Worm (Caenorhabditis elegans) whole organism, young adult: Measurements from ENCODE around the gene F32D8.7.
A peak's percentile ranks its signal among the peaks of the same experiment; 100 is the strongest.

Source experiments
- B0019.2 ChIP-seq: fragments of 200-800 bp; sonication (Bioruptor generic); conservative IDR thresholded peaks from 2 replicates; pipeline ENCODE4 v1.3.6; 2022; ENCODE audit warnings: missing genetic modification reagents, missing genetic modification characterization, missing compliant biosample characterization
- B0336.3 ChIP-seq: fragments of 200-800 bp; sonication (Bioruptor generic); IDR thresholded peaks from 2 replicates; pipeline ENCODE4 v1.3.6; 2022; ENCODE audit warnings: missing genetic modification characterization, missing compliant biosample characterization
- F10E7.11 ChIP-seq: sonication (generic microtip); optimal IDR thresholded peaks from 2 replicates; lab custom pipeline; 2017; ENCODE audit warnings: mild to moderate bottlenecking, missing genetic modification characterization, moderate library complexity, missing compliant biosample characterization
- F22D6.2 ChIP-seq: sonication (generic microtip); optimal IDR thresholded peaks from 2 replicates; lab custom pipeline; 2016; ENCODE audit warnings: mild to moderate bottlenecking, missing genetic modification characterization, missing compliant biosample characterization
- F23B12.7 ChIP-seq: sonication (generic microtip); optimal IDR thresholded peaks from 2 replicates; lab custom pipeline; 2017; ENCODE audit warnings: missing genetic modification characterization, mild to moderate bottlenecking, missing compliant biosample characterization, antibody characterized with exemption, moderate library complexity; ENCODE audit not compliant: insufficient read depth
- F49E8.2 ChIP-seq: sonication (generic microtip); optimal IDR thresholded peaks from 3 replicates; lab custom pipeline; 2017; ENCODE audit warnings: missing genetic modification characterization, mild to moderate bottlenecking, missing compliant biosample characterization, antibody characterized with exemption, moderate library complexity; ENCODE audit not compliant: insufficient read depth
- F57A8.1 ChIP-seq: fragments of 200-800 bp; sonication (Bioruptor generic); optimal IDR thresholded peaks from 2 replicates; lab custom pipeline; 2018; ENCODE audit warnings: mild to moderate bottlenecking, missing genetic modification characterization, moderate library complexity, missing compliant biosample characterization
- K11D2.4 ChIP-seq: fragments of 200-800 bp; sonication (Bioruptor generic); IDR thresholded peaks from 2 replicates; pipeline ENCODE4 v1.3.6; 2022; ENCODE audit warnings: missing genetic modification reagents, missing genetic modification characterization, missing compliant biosample characterization
- T07F8.4 ChIP-seq: sonication (generic microtip); optimal IDR thresholded peaks from 2 replicates; lab custom pipeline; 2016; ENCODE audit warnings: mild to moderate bottlenecking, missing genetic modification characterization, moderate library complexity, missing compliant biosample characterization
- Y56A3A.18 ChIP-seq: fragments of 200-800 bp; sonication (Bioruptor generic); IDR thresholded peaks from 2 replicates; pipeline ENCODE4 v1.3.6; 2022; ENCODE audit warnings: missing genetic modification reagents, missing genetic modification characterization, missing compliant biosample characterization
- Y67H2A.10 ChIP-seq: fragments of 200-800 bp; sonication (Bioruptor generic); conservative IDR thresholded peaks from 2 replicates; pipeline ENCODE4 v1.3.6; 2022; ENCODE audit warnings: missing genetic modification reagents, missing genetic modification characterization, missing compliant biosample characterization
- ZK185.1 ChIP-seq: sonication (generic microtip); optimal IDR thresholded peaks from 2 replicates; lab custom pipeline; 2016; ENCODE audit warnings: mild to moderate bottlenecking, missing genetic modification characterization, missing compliant biosample characterization; ENCODE audit not compliant: poor library complexity, severe bottlenecking
- akir-1 ChIP-seq: fragments of 200-800 bp; sonication (Bioruptor generic); optimal IDR thresholded peaks from 2 replicates; lab custom pipeline; 2018; ENCODE audit warnings: mild to moderate bottlenecking, missing genetic modification characterization, moderate library complexity, missing compliant biosample characterization
- ama-1 ChIP-seq, 3 experiments: fragments of 150-350 bp in 1 of 3; sonication (generic microtip) in 2 of 3; optimal IDR thresholded peaks; 2 replicates each; lab custom pipeline; 2014 to 2018; ENCODE audit warnings: missing biosample characterization in 2 of 3, missing genetic modification characterization in 2 of 3, missing genetic modification reagents in 2 of 3
- atf-7 ChIP-seq: sonication (generic microtip); optimal IDR thresholded peaks from 2 replicates; lab custom pipeline; 2017; ENCODE audit warnings: mild to moderate bottlenecking, missing genetic modification characterization, missing compliant biosample characterization
- attf-5 ChIP-seq: fragments of 200-800 bp; sonication (Bioruptor generic); optimal IDR thresholded peaks from 2 replicates; lab custom pipeline; 2018; ENCODE audit warnings: mild to moderate bottlenecking, missing genetic modification characterization, missing compliant biosample characterization
- attf-6 ChIP-seq: fragments of 200-800 bp; sonication (Bioruptor generic); IDR thresholded peaks from 2 replicates; pipeline ENCODE4 v1.3.6; 2022; ENCODE audit warnings: missing genetic modification reagents, missing genetic modification characterization, missing compliant biosample characterization
- ccch-3 ChIP-seq: fragments of 200-800 bp; sonication (Bioruptor generic); optimal IDR thresholded peaks from 2 replicates; lab custom pipeline; 2018; ENCODE audit warnings: mild to moderate bottlenecking, missing genetic modification characterization, missing compliant biosample characterization
- die-1 ChIP-seq: sonication (generic microtip); optimal IDR thresholded peaks from 2 replicates; lab custom pipeline; 2016; ENCODE audit warnings: missing genotype, mild to moderate bottlenecking, missing genetic modification characterization, missing compliant biosample characterization
- ets-4 ChIP-seq: fragments of 200-800 bp; sonication (Bioruptor generic); optimal IDR thresholded peaks from 2 replicates; lab custom pipeline; 2018; ENCODE audit warnings: mild to moderate bottlenecking, missing genetic modification characterization, missing compliant biosample characterization
- gei-17 ChIP-seq: fragments of 200-800 bp; sonication (Bioruptor generic); optimal IDR thresholded peaks from 2 replicates; lab custom pipeline; 2018; ENCODE audit warnings: mild to moderate bottlenecking, missing genetic modification characterization, missing compliant biosample characterization
- him-1 ChIP-seq: sonication (generic microtip); optimal IDR thresholded peaks from 2 replicates; lab custom pipeline; 2016; ENCODE audit warnings: missing genotype, missing genetic modification reagents, missing genetic modification characterization, missing compliant biosample characterization
- hmg-20 ChIP-seq: fragments of 200-800 bp; sonication (Bioruptor generic); IDR thresholded peaks from 2 replicates; pipeline ENCODE4 v1.3.6; 2022; ENCODE audit warnings: missing genetic modification reagents, missing genetic modification characterization, missing compliant biosample characterization
- lag-1 ChIP-seq: fragments of 200-800 bp; sonication (Bioruptor generic); IDR thresholded peaks from 2 replicates; pipeline ENCODE4 v1.3.6; 2022; ENCODE audit warnings: missing genetic modification reagents, missing genetic modification characterization, missing compliant biosample characterization
- lin-26 ChIP-seq: fragments of 200-800 bp; sonication (Bioruptor generic); IDR thresholded peaks from 2 replicates; pipeline ENCODE4 v1.3.6; 2022; ENCODE audit warnings: missing genetic modification reagents, missing genetic modification characterization, missing compliant biosample characterization
- lin-40 ChIP-seq: sonication (generic microtip); optimal IDR thresholded peaks from 2 replicates; lab custom pipeline; 2016; ENCODE audit warnings: missing genetic modification characterization, mild to moderate bottlenecking, missing compliant biosample characterization, missing genotype, missing genetic modification reagents
- lir-1 ChIP-seq: fragments of 200-800 bp; sonication (Bioruptor generic); conservative IDR thresholded peaks from 2 replicates; pipeline ENCODE4 v1.3.6; 2022; ENCODE audit warnings: missing genetic modification reagents, missing genetic modification characterization, missing compliant biosample characterization
- lsy-27 ChIP-seq: sonication (generic microtip); optimal IDR thresholded peaks from 2 replicates; lab custom pipeline; 2017; ENCODE audit warnings: missing genetic modification characterization, mild to moderate bottlenecking, missing compliant biosample characterization, antibody characterized with exemption, missing genotype, borderline replicate concordance; ENCODE audit not compliant: insufficient read depth
- mes-4 ChIP-seq: sonication (generic microtip); optimal IDR thresholded peaks from 2 replicates; lab custom pipeline; 2016; ENCODE audit warnings: missing genotype, missing genetic modification characterization, missing compliant biosample characterization
- nfya-2 ChIP-seq: fragments of 200-800 bp; sonication (Bioruptor generic); IDR thresholded peaks from 2 replicates; pipeline ENCODE4 v1.3.6; 2022; ENCODE audit warnings: missing genetic modification reagents, missing genetic modification characterization, missing compliant biosample characterization
- nfyb-1 ChIP-seq: fragments of 200-800 bp; sonication (Bioruptor generic); IDR thresholded peaks from 2 replicates; pipeline ENCODE4 v1.3.6; 2022; ENCODE audit warnings: missing genetic modification reagents, missing genetic modification characterization, missing compliant biosample characterization
- nhr-179 ChIP-seq: sonication (generic microtip); optimal IDR thresholded peaks from 2 replicates; lab custom pipeline; 2016; ENCODE audit warnings: mild to moderate bottlenecking, missing genetic modification characterization, missing compliant biosample characterization
- nhr-80 ChIP-seq: sonication (generic microtip); optimal IDR thresholded peaks from 2 replicates; lab custom pipeline; 2016; ENCODE audit warnings: missing genetic modification characterization, missing compliant biosample characterization
- nhr-90 ChIP-seq: sonication (generic microtip); optimal IDR thresholded peaks from 2 replicates; lab custom pipeline; 2016; ENCODE audit warnings: missing genotype, mild to moderate bottlenecking, missing genetic modification characterization, missing compliant biosample characterization
- pbrm-1 ChIP-seq: fragments of 200-800 bp; sonication (Bioruptor generic); IDR thresholded peaks from 2 replicates; pipeline ENCODE4 v1.3.6; 2022; ENCODE audit warnings: missing genetic modification reagents, missing genetic modification characterization, missing compliant biosample characterization
- pha-4 ChIP-seq: fragments of 150-350 bp; sonication (generic microtip); optimal IDR thresholded peaks from 2 replicates; lab custom pipeline; 2014; ENCODE audit warnings: missing biosample characterization, missing genetic modification reagents, missing genetic modification characterization
- repo-1 ChIP-seq: sonication (generic microtip); optimal IDR thresholded peaks from 2 replicates; lab custom pipeline; 2017; ENCODE audit warnings: mild to moderate bottlenecking, missing genetic modification characterization, missing compliant biosample characterization
- snpc-1.3 ChIP-seq: sonication (generic microtip); optimal IDR thresholded peaks from 2 replicates; lab custom pipeline; 2017; ENCODE audit warnings: missing genetic modification characterization, mild to moderate bottlenecking, missing compliant biosample characterization, antibody characterized with exemption, moderate library complexity, missing genotype, missing genetic modification reagents; ENCODE audit not compliant: insufficient read depth
- snpc-4 ChIP-seq, 5 experiments: fragments of 150-350 bp in 1 of 5; sonication (generic microtip) in 4 of 5; optimal IDR thresholded peaks; 2 replicates each; lab custom pipeline; 2014 to 2018; ENCODE audit warnings: missing genetic modification characterization in 5 of 5, missing biosample characterization in 3 of 5, antibody characterized with exemption in 2 of 5, mild to moderate bottlenecking in 2 of 5, missing compliant biosample characterization in 2 of 5, missing genotype in 2 of 5, moderate library complexity in 2 of 5, missing genetic modification reagents in 1 of 5
- tlf-1 ChIP-seq: fragments of 200-800 bp; sonication (Bioruptor generic); optimal IDR thresholded peaks from 2 replicates; lab custom pipeline; 2018; ENCODE audit warnings: mild to moderate bottlenecking, missing genetic modification characterization, missing compliant biosample characterization
- unc-130 ChIP-seq: sonication (generic microtip); optimal IDR thresholded peaks from 2 replicates; lab custom pipeline; 2016; ENCODE audit warnings: missing genetic modification reagents, missing genetic modification characterization, missing compliant biosample characterization
- zfh-2 ChIP-seq: fragments of 200-800 bp; sonication (Bioruptor generic); conservative IDR thresholded peaks from 2 replicates; pipeline ENCODE4 v1.3.6; 2022; ENCODE audit warnings: missing genetic modification reagents, missing genetic modification characterization, missing compliant biosample characterization
- ztf-18 ChIP-seq: sonication (generic microtip); optimal IDR thresholded peaks from 2 replicates; lab custom pipeline; 2016; ENCODE audit warnings: missing genotype, mild to moderate bottlenecking, missing genetic modification characterization, missing compliant biosample characterization
- ztf-22 ChIP-seq: fragments of 200-800 bp; sonication (Bioruptor generic); optimal IDR thresholded peaks from 2 replicates; lab custom pipeline; 2018; ENCODE audit warnings: mild to moderate bottlenecking, missing genetic modification characterization, moderate library complexity, missing compliant biosample characterization
- ztf-26 ChIP-seq: sonication (generic microtip); optimal IDR thresholded peaks from 2 replicates; lab custom pipeline; 2017; ENCODE audit warnings: missing genetic modification characterization, missing compliant biosample characterization
- ztf-28 ChIP-seq: fragments of 200-800 bp; sonication (Bioruptor generic); IDR thresholded peaks from 2 replicates; pipeline ENCODE4 v1.3.6; 2022; ENCODE audit warnings: missing genetic modification reagents, missing genetic modification characterization, missing compliant biosample characterization

F32D8.7 gene

ce11 chrV:10856901-10857637, 41.2 kb upstream of the F32D8.7 start:
- TF ChIP-seq lag-1 (GFP tag; lab: Robert Waterston, UW) (no peak), lsy-27 (tag; lab: Kevin White, UChicago) (no peak), snpc-1.3 (no peak), F10E7.11 (tag; lab: Kevin White, UChicago) (no peak), him-1 (tag; lab: Kevin White, UChicago) (no peak), repo-1 (tag; lab: Kevin White, UChicago) (no peak), unc-130 (GFP tag; lab: Kevin White, UChicago) (no peak), ccch-3 (GFP tag; lab: Kevin White, UChicago) (no peak), nhr-90 (tag; lab: Kevin White, UChicago) (no peak), lir-1 (GFP tag; lab: Robert Waterston, UW) (no peak), atf-7 (tag; lab: Kevin White, UChicago) (no peak), hmg-20 (GFP tag; lab: Robert Waterston, UW) (no peak), F22D6.2 (tag; lab: Kevin White, UChicago) (no peak), nfya-2 (no peak), mes-4 (tag; lab: Kevin White, UChicago) (no peak), pha-4 (tag; lab: Kevin White, UChicago) (no peak), ztf-18 (tag; lab: Kevin White, UChicago) (no peak), F57A8.1 (GFP tag; lab: Kevin White, UChicago) (no peak), akir-1 (GFP tag; lab: Kevin White, UChicago) (no peak), gei-17 (no peak), pbrm-1 (GFP tag; lab: Robert Waterston, UW) (no peak), Y56A3A.18 (GFP tag; lab: Robert Waterston, UW) (no peak), attf-6 (no peak), B0336.3 (GFP tag; lab: Robert Waterston, UW) (peak; percentile 19; the same call in 1 of the 2 replicates), F49E8.2 (no peak), ztf-26 (tag; lab: Kevin White, UChicago) (no peak), ztf-22 (GFP tag; lab: Kevin White, UChicago) (peak; percentile 7), snpc-4 (GFP tag; optimal IDR thresholded peaks at IDR 0.05; lab: Kevin White, UChicago) (no peak), snpc-4 (tag; optimal IDR thresholded peaks at IDR 0.05; lab: Kevin White, UChicago) (no peak), nhr-80 (peak; percentile 85), attf-5 (peak; percentile 12), ama-1 (optimal IDR thresholded peaks at IDR 0.05; lab: Kevin White, UChicago) (no peak), ama-1 (GFP tag; optimal IDR thresholded peaks at IDR 0.05; lab: Kevin White, UChicago) (no peak), Y67H2A.10 (GFP tag; lab: Robert Waterston, UW) (no peak), die-1 (no peak), B0019.2 (no peak), ZK185.1 (tag; lab: Kevin White, UChicago) (no peak), nfyb-1 (GFP tag; lab: Robert Waterston, UW) (no peak), zfh-2 (GFP tag; lab: Robert Waterston, UW) (no peak; the same call in 1 of the 2 replicates), F23B12.7 (tag; lab: Kevin White, UChicago) (no peak), ztf-28 (no peak), ets-4 (GFP tag; lab: Kevin White, UChicago) (no peak), lin-40 (tag; lab: Kevin White, UChicago) (no peak), T07F8.4 (tag; lab: Kevin White, UChicago) (peak; percentile 3), lin-26 (GFP tag; lab: Robert Waterston, UW) (no peak), nhr-179 (no peak), tlf-1 (GFP tag; lab: Kevin White, UChicago) (no peak), K11D2.4 (GFP tag; lab: Robert Waterston, UW) (peak; percentile 65; the same call in 1 of the 2 replicates)
